Fruit fly (Drosophila melanogaster): ENCODE measurements around the gene CG16952.

CG16952 gene

DNA sequence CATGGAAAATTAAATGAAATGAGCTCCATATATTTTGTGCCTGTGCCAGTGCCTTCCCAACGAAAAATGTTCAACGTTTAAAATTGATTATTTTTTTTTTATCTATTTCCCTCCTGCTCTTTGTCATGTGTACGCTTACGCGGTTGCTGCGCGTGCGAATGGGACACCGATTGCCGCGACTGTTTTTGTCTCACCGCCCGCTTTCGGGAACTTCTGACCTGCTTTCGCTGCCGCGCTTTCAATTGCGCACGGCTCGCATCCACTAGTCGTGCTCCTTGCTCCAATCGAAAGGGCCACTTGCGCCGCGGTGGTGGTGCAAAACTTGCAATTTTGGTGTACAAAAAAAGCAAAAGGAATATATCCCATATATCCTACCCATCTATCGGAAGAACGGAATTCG is 9.5 kb upstream of the CG16952 start (continued):
- TF ChIP-seq da (GFP tag; optimal IDR thresholded peaks at IDR 0.05) (no peak), row (GFP tag; IDR thresholded peaks at IDR 0.05) (peak; percentile 43; the same call in 2 of the 3 replicates), ab (GFP tag; optimal IDR thresholded peaks at IDR 0.05) (no peak), CG2202 (tag; optimal IDR thresholded peaks at IDR 0.05) (no peak), Med (GFP tag) (peak; percentile 72), CG2712 (tag; optimal IDR thresholded peaks at IDR 0.05) (no peak), hkb (optimal IDR thresholded peaks at IDR 0.05) (no peak), hkb (GFP tag; IDR thresholded peaks at IDR 0.05) (no peak), CG18476 (GFP tag; optimal IDR thresholded peaks at IDR 0.05) (no peak), fd96Cb (tag; optimal IDR thresholded peaks at IDR 0.05) (no peak), Nf-YC (tag; optimal IDR thresholded peaks at IDR 0.05) (peak; percentile 73), sd (tag; optimal IDR thresholded peaks at IDR 0.05) (peak; percentile 45), CG9437 (GFP tag; optimal IDR thresholded peaks at IDR 0.05) (no peak), Opbp (GFP tag; IDR thresholded peaks at IDR 0.05; ENCODE audit: partially characterized antibody) (peak; percentile 44; the same call in 1 of the 3 replicates), Hmx (GFP tag; optimal IDR thresholded peaks at IDR 0.05) (no peak), CG11456 (GFP tag; IDR thresholded peaks at IDR 0.05) (no peak), CG7786 (GFP tag; optimal IDR thresholded peaks at IDR 0.05) (no peak), CG6689 (GFP tag; IDR thresholded peaks at IDR 0.05) (0 out of 2 replicates have a peak, but pooled peaks have one; percentile 23), Tbp (GFP tag; optimal IDR thresholded peaks at IDR 0.05) (no peak), CG3281 (GFP tag; optimal IDR thresholded peaks at IDR 0.05) (no peak), hbn (GFP tag; IDR thresholded peaks at IDR 0.05; ENCODE audit: partially characterized antibody) (0 out of 2 replicates have a peak, but pooled peaks have one; percentile 21), CG18619 (GFP tag; optimal IDR thresholded peaks at IDR 0.05) (no peak), pho (GFP tag; optimal IDR thresholded peaks at IDR 0.05) (peak; percentile 19), Atf6 (GFP tag; IDR thresholded peaks at IDR 0.05) (peak; percentile 45; the same call in 1 of the 2 replicates), knrl (GFP tag; IDR thresholded peaks at IDR 0.05; ENCODE audit: partially characterized antibody) (peak; percentile 19; the same call in 1 of the 3 replicates), CHES-1-like (GFP tag; optimal IDR thresholded peaks at IDR 0.05) (peak; percentile 47), sisA (GFP tag; IDR thresholded peaks at IDR 0.05) (no peak), Doc3 (GFP tag; IDR thresholded peaks at IDR 0.05; ENCODE audit: partially characterized antibody) (no peak), CG5245 (GFP tag; optimal IDR thresholded peaks at IDR 0.05) (no peak), Hand (GFP tag; optimal IDR thresholded peaks at IDR 0.05) (no peak), E2f2 (GFP tag; IDR thresholded peaks at IDR 0.05) (0 out of 2 replicates have a peak, but pooled peaks have one; percentile 25), CG32772 (GFP tag; IDR thresholded peaks at IDR 0.05) (peak; percentile 91), CG8478 (optimal IDR thresholded peaks at IDR 0.05) (peak; percentile 96), CG3407 (GFP tag; optimal IDR thresholded peaks at IDR 0.05) (no peak), Spps (tag; optimal IDR thresholded peaks at IDR 0.05) (no peak), CG11247 (GFP tag; IDR thresholded peaks at IDR 0.05) (no peak), BEAF-32 (GFP tag; optimal IDR thresholded peaks at IDR 0.05) (no peak), CG6765 (GFP tag; optimal IDR thresholded peaks at IDR 0.05) (no peak), D (optimal IDR thresholded peaks at IDR 0.05) (no peak), D (GFP tag; optimal IDR thresholded peaks at IDR 0.05) (no peak), ci (GFP tag; IDR thresholded peaks at IDR 0.05) (peak; percentile 61; the same call in 2 of the 3 replicates), CG15696 (tag; optimal IDR thresholded peaks at IDR 0.05) (no peak), chm (GFP tag; IDR thresholded peaks at IDR 0.05) (0 out of 2 replicates have a peak, but pooled peaks have one; percentile 62), peb (GFP tag; IDR thresholded peaks at IDR 0.05) (no peak), pb (GFP tag; optimal IDR thresholded peaks at IDR 0.05) (no peak), ewg (GFP tag; optimal IDR thresholded peaks at IDR 0.05) (peak; percentile 66), gsb-n (tag; optimal IDR thresholded peaks at IDR 0.05) (no peak), CG12659 (GFP tag; optimal IDR thresholded peaks at IDR 0.05) (peak; percentile 77), kah (GFP tag; optimal IDR thresholded peaks at IDR 0.05) (peak; percentile 49), Deaf1 (tag; optimal IDR thresholded peaks at IDR 0.05) (peak; percentile 7), wor (GFP tag; IDR thresholded peaks at IDR 0.05) (no peak), seq (GFP tag; IDR thresholded peaks at IDR 0.05) (no peak)

All from whole organism, embryonic.